Fruit fly (Drosophila melanogaster) whole organism, embryonic: ENCODE data around the gene eloF.

Source experiments
- CG1024 ChIP-seq: fragments of 200-800 bp; sonication (Bioruptor generic); IDR thresholded peaks from 2 replicates; pipeline ENCODE4 v1.3.6; 2022; ENCODE audit warnings: missing biosample characterization, missing genetic modification characterization
- CG11247 ChIP-seq: fragments of 200-800 bp; sonication (Bioruptor generic); IDR thresholded peaks from 2 replicates; pipeline ENCODE4 v1.3.6; 2022; ENCODE audit warnings: missing biosample characterization, missing genetic modification characterization
- CG11695 ChIP-seq: fragments of 200-800 bp; sonication (Bioruptor generic); IDR thresholded peaks from 3 replicates; pipeline ENCODE4 v1.3.6; 2022; ENCODE audit warnings: missing biosample characterization, missing genetic modification characterization
- CG12299 ChIP-seq: fragments of 200-800 bp; sonication (Bioruptor generic); optimal IDR thresholded peaks from 2 replicates; lab custom pipeline; 2018; ENCODE audit warnings: missing biosample characterization, mild to moderate bottlenecking, missing genetic modification characterization
- CG12769 ChIP-seq: fragments of 200-800 bp; sonication (Bioruptor generic); optimal IDR thresholded peaks from 2 replicates; lab custom pipeline; 2019; ENCODE audit warnings: missing biosample characterization, mild to moderate bottlenecking, missing genetic modification characterization, moderate library complexity
- CG14441 ChIP-seq: fragments of 200-800 bp; sonication (Bioruptor generic); IDR thresholded peaks from 2 replicates; pipeline ENCODE4 v1.3.6; 2022; ENCODE audit warnings: missing biosample characterization, missing genetic modification characterization
- CG15269 ChIP-seq: fragments of 200-800 bp; sonication (Bioruptor generic); optimal IDR thresholded peaks from 2 replicates; lab custom pipeline; 2018; ENCODE audit warnings: missing biosample characterization, mild to moderate bottlenecking, missing genetic modification characterization, moderate library complexity
- CG15514 ChIP-seq: fragments of 200-800 bp; sonication (Bioruptor generic); optimal IDR thresholded peaks from 3 replicates; lab custom pipeline; 2017; ENCODE audit warnings: missing biosample characterization, missing genetic modification characterization, mild to moderate bottlenecking, moderate library complexity, missing genetic modification reagents
- CG16815 ChIP-seq: fragments of 200-800 bp; sonication (Bioruptor generic); optimal IDR thresholded peaks from 3 replicates; lab custom pipeline; 2017; ENCODE audit warnings: missing biosample characterization, mild to moderate bottlenecking, missing genetic modification characterization
- CG18011 ChIP-seq: fragments of 200-800 bp; sonication (Bioruptor generic); optimal IDR thresholded peaks from 2 replicates; lab custom pipeline; 2017; ENCODE audit warnings: missing biosample characterization, missing genetic modification characterization, mild to moderate bottlenecking, moderate library complexity, missing genotype
- CG2129 ChIP-seq: fragments of 200-800 bp; sonication (Bioruptor generic); IDR thresholded peaks from 2 replicates; pipeline ENCODE4 v1.3.6; 2022; ENCODE audit warnings: missing biosample characterization, missing genetic modification characterization; ENCODE audit not compliant: partially characterized antibody
- CG2875 ChIP-seq: fragments of 200-800 bp; sonication (Bioruptor generic); optimal IDR thresholded peaks from 2 replicates; lab custom pipeline; 2017; ENCODE audit warnings: missing biosample characterization, mild to moderate bottlenecking, missing genetic modification characterization, missing genetic modification reagents
- CG3838 ChIP-seq: fragments of 200-800 bp; sonication (Bioruptor generic); optimal IDR thresholded peaks from 3 replicates; lab custom pipeline; 2016; ENCODE audit warnings: missing biosample characterization, missing genetic modification characterization
- CG3847 ChIP-seq: fragments of 200-800 bp; sonication (Bioruptor generic); IDR thresholded peaks from 2 replicates; pipeline ENCODE4 v1.3.6; 2022; ENCODE audit warnings: missing biosample characterization, missing genetic modification characterization
- CG4730 ChIP-seq: fragments of 200-800 bp; sonication (Bioruptor generic); IDR thresholded peaks from 2 replicates; pipeline ENCODE4 v1.3.6; 2022; ENCODE audit warnings: missing biosample characterization, missing genetic modification characterization
- CG7271 ChIP-seq: fragments of 200-800 bp; sonication (Bioruptor generic); optimal IDR thresholded peaks from 2 replicates; lab custom pipeline; 2018; ENCODE audit warnings: missing biosample characterization, mild to moderate bottlenecking, missing genetic modification characterization, moderate library complexity
- CG7745 ChIP-seq: fragments of 200-800 bp; sonication (Bioruptor generic); optimal IDR thresholded peaks from 2 replicates; lab custom pipeline; 2018; ENCODE audit warnings: missing biosample characterization, mild to moderate bottlenecking, missing genetic modification characterization, moderate library complexity
- CG7963 ChIP-seq: fragments of 200-800 bp; sonication (Bioruptor generic); IDR thresholded peaks from 3 replicates; pipeline ENCODE4 v1.3.6; 2022; ENCODE audit warnings: missing biosample characterization, missing genetic modification characterization; ENCODE audit not compliant: partially characterized antibody
- CG9817 ChIP-seq: fragments of 200-800 bp; sonication (Bioruptor generic); optimal IDR thresholded peaks from 2 replicates; lab custom pipeline; 2018; ENCODE audit warnings: missing biosample characterization, mild to moderate bottlenecking, missing genetic modification characterization, moderate library complexity
- CkIIα-i1 ChIP-seq: fragments of 200-800 bp; sonication (Bioruptor generic); IDR thresholded peaks from 2 replicates; pipeline ENCODE4 v1.3.6; 2022; ENCODE audit warnings: missing biosample characterization, missing genetic modification characterization
- D19B ChIP-seq: fragments of 200-800 bp; sonication (Bioruptor generic); optimal IDR thresholded peaks from 2 replicates; lab custom pipeline; 2017; ENCODE audit warnings: missing biosample characterization, mild to moderate bottlenecking, missing genetic modification characterization
- Fer1 ChIP-seq: fragments of 200-800 bp; sonication (Bioruptor generic); optimal IDR thresholded peaks from 2 replicates; lab custom pipeline; 2017; ENCODE audit warnings: missing biosample characterization, mild to moderate bottlenecking, missing genetic modification characterization
- Gug ChIP-seq: fragments of 200-800 bp; sonication (Bioruptor generic); IDR thresholded peaks from 4 replicates; pipeline ENCODE4 v1.3.6; 2022; ENCODE audit warnings: missing biosample characterization, missing genetic modification characterization
- Hmr ChIP-seq: fragments of 200-800 bp; sonication (Bioruptor generic); optimal IDR thresholded peaks from 3 replicates; lab custom pipeline; 2017; ENCODE audit warnings: mild to moderate bottlenecking, missing biosample characterization, missing genetic modification reagents, missing genetic modification characterization
- Hmx ChIP-seq: fragments of 200-800 bp; sonication (Bioruptor generic); optimal IDR thresholded peaks from 2 replicates; lab custom pipeline; 2016; ENCODE audit warnings: missing biosample characterization, missing genetic modification characterization
- Lhr ChIP-seq: fragments of 200-800 bp; sonication (Bioruptor generic); optimal IDR thresholded peaks from 3 replicates; lab custom pipeline; 2017; ENCODE audit warnings: mild to moderate bottlenecking, missing biosample characterization, missing genetic modification reagents, missing genetic modification characterization
- Mrtf ChIP-seq: fragments of 200-800 bp; sonication (Bioruptor generic); IDR thresholded peaks from 3 replicates; pipeline ENCODE4 v1.3.6; 2022; ENCODE audit warnings: missing biosample characterization, missing genetic modification characterization
- Myb ChIP-seq: fragments of 200-800 bp; sonication (Bioruptor generic); optimal IDR thresholded peaks from 2 replicates; lab custom pipeline; 2016; ENCODE audit warnings: missing biosample characterization, missing genetic modification characterization
- Oaz ChIP-seq: fragments of 200-800 bp; sonication (Bioruptor generic); IDR thresholded peaks from 2 replicates; pipeline ENCODE4 v1.3.6; 2022; ENCODE audit warnings: missing biosample characterization, missing genetic modification characterization
- Ssrp ChIP-seq: fragments of 200-800 bp; sonication (Bioruptor generic); optimal IDR thresholded peaks from 2 replicates; lab custom pipeline; 2018; ENCODE audit warnings: missing biosample characterization, mild to moderate bottlenecking, missing genetic modification characterization, moderate library complexity
- Xbp1 ChIP-seq: fragments of 200-800 bp; sonication (Bioruptor generic); optimal IDR thresholded peaks from 3 replicates; lab custom pipeline; 2016; ENCODE audit warnings: missing biosample characterization, mild to moderate bottlenecking, missing genetic modification characterization
- ac ChIP-seq: fragments of 200-800 bp; sonication (Bioruptor generic); optimal IDR thresholded peaks from 3 replicates; lab custom pipeline; 2017; ENCODE audit warnings: missing biosample characterization, mild to moderate bottlenecking, missing genetic modification characterization
- ato ChIP-seq: fragments of 200-800 bp; sonication (Bioruptor generic); IDR thresholded peaks from 2 replicates; pipeline ENCODE4 v1.3.6; 2022; ENCODE audit warnings: missing biosample characterization, missing genetic modification characterization; ENCODE audit not compliant: partially characterized antibody
- az2 ChIP-seq: fragments of 200-800 bp; sonication (Bioruptor generic); optimal IDR thresholded peaks from 3 replicates; lab custom pipeline; 2016; ENCODE audit warnings: missing biosample characterization, missing genetic modification characterization
- chinmo ChIP-seq: fragments of 200-800 bp; sonication (Bioruptor generic); IDR thresholded peaks from 4 replicates; pipeline ENCODE4 v1.3.6; 2022; ENCODE audit warnings: missing biosample characterization, missing genetic modification characterization; ENCODE audit not compliant: partially characterized antibody
- dan ChIP-seq: fragments of 200-800 bp; sonication (Bioruptor generic); IDR thresholded peaks from 2 replicates; pipeline ENCODE4 v1.3.6; 2022; ENCODE audit warnings: missing biosample characterization, missing genetic modification characterization
- disco-r ChIP-seq: fragments of 200-800 bp; sonication (Bioruptor generic); optimal IDR thresholded peaks from 2 replicates; lab custom pipeline; 2016; ENCODE audit warnings: missing biosample characterization, missing genetic modification characterization
- esg ChIP-seq: fragments of 200-800 bp; sonication (Bioruptor generic); conservative IDR thresholded peaks from 2 replicates; pipeline ENCODE4 v1.3.6; 2022; ENCODE audit warnings: missing biosample characterization, missing genetic modification characterization
- fd102C ChIP-seq: fragments of 200-800 bp; sonication (Bioruptor generic); optimal IDR thresholded peaks from 2 replicates; lab custom pipeline; 2018; ENCODE audit warnings: missing biosample characterization, mild to moderate bottlenecking, missing genetic modification characterization, moderate library complexity
- grn ChIP-seq: fragments of 200-800 bp; sonication (Bioruptor generic); optimal IDR thresholded peaks from 3 replicates; lab custom pipeline; 2017; ENCODE audit warnings: missing biosample characterization, missing genetic modification characterization
- lilli ChIP-seq: fragments of 200-800 bp; sonication (Bioruptor generic); optimal IDR thresholded peaks from 3 replicates; lab custom pipeline; 2016; ENCODE audit warnings: missing biosample characterization, missing genetic modification characterization
- lov ChIP-seq, 2 experiments: fragments of 200-800 bp in 1 of 2; fragments of >200 bp in 1 of 2; sonication (Bioruptor generic) in 1 of 2; IDR thresholded peaks in 1 of 2; optimal IDR thresholded peaks in 1 of 2; 2 replicates in 1 of 2; 3 replicates in 1 of 2; pipeline versions ENCODE4 v1.3.6 to Lab custom; 2017 to 2022; ENCODE audit warnings: missing biosample characterization in 1 of 2, missing genetic modification characterization in 1 of 2
- pnt ChIP-seq: fragments of 200-800 bp; sonication (Bioruptor generic); optimal IDR thresholded peaks from 3 replicates; lab custom pipeline; 2016; ENCODE audit warnings: missing biosample characterization, missing genetic modification characterization
- sens-2 ChIP-seq: fragments of 200-800 bp; sonication (Bioruptor generic); IDR thresholded peaks from 2 replicates; pipeline ENCODE4 v1.3.6; 2022; ENCODE audit warnings: missing biosample characterization, missing genetic modification characterization
- slp2 ChIP-seq: fragments of 200-800 bp; sonication (Bioruptor generic); optimal IDR thresholded peaks from 2 replicates; lab custom pipeline; 2016; ENCODE audit warnings: missing biosample characterization, missing genetic modification characterization
- trh ChIP-seq: fragments of 200-800 bp; sonication (Bioruptor generic); optimal IDR thresholded peaks from 2 replicates; lab custom pipeline; 2016; ENCODE audit warnings: missing biosample characterization, missing genetic modification characterization
- vnd ChIP-seq: fragments of 200-800 bp; sonication (Bioruptor generic); IDR thresholded peaks from 3 replicates; pipeline ENCODE4 v1.3.6; 2022; ENCODE audit warnings: missing biosample characterization, missing genetic modification characterization; ENCODE audit not compliant: partially characterized antibody
- wek ChIP-seq: fragments of 200-800 bp; sonication (Bioruptor generic); optimal IDR thresholded peaks from 3 replicates; lab custom pipeline; 2018; ENCODE audit warnings: missing biosample characterization, mild to moderate bottlenecking, missing genetic modification characterization, moderate library complexity
- zen ChIP-seq: fragments of 200-800 bp; sonication (Bioruptor generic); optimal IDR thresholded peaks from 3 replicates; lab custom pipeline; 2018; ENCODE audit warnings: missing biosample characterization, mild to moderate bottlenecking, missing genetic modification characterization, moderate library complexity

Gene eloF

dm6 chr3R:9771519-9771972, 42.4 kb upstream of the eloF start, which contains the start of gene CG9471 (continued):
- TF ChIP-seq Hmx (GFP tag; lab: Kevin White, UChicago) (peak; percentile 88), wek (GFP tag; lab: Kevin White, UChicago) (peak; percentile 73), chinmo (no peak), vnd (GFP tag; lab: Robert Waterston, UW) (no peak), CG11695 (peak; percentile 92), lilli (peak; percentile 96), CG9817 (tag; lab: Kevin White, UChicago) (peak; percentile 92), CG14441 (peak; percentile 91), CG7745 (tag; lab: Kevin White, UChicago) (peak; percentile 58), esg (peak; percentile 92), sens-2 (GFP tag; lab: Robert Waterston, UW) (peak; percentile 85), CG16815 (GFP tag; lab: Kevin White, UChicago) (peak; percentile 87), slp2 (peak; percentile 89), CG11247 (GFP tag; lab: Robert Waterston, UW) (peak; percentile 90), CG2129 (GFP tag; lab: Robert Waterston, UW) (no peak), CG2875 (GFP tag; lab: Kevin White, UChicago) (peak; percentile 78), lov (optimal IDR thresholded peaks at IDR 0.05; lab: Kevin White, UChicago) (no peak), lov (GFP tag; IDR thresholded peaks at IDR 0.05; lab: Robert Waterston, UW) (peak; percentile 87), CkIIα-i1 (no peak), CG4730 (GFP tag; lab: Robert Waterston, UW) (peak; percentile 89), CG18011 (GFP tag; lab: Kevin White, UChicago) (peak; percentile 72), dan (GFP tag; lab: Robert Waterston, UW) (peak; percentile 69), CG12769 (peak; percentile 92), Oaz (GFP tag; lab: Robert Waterston, UW) (peak; percentile 80), disco-r (peak; percentile 43), Myb (GFP tag; lab: Kevin White, UChicago) (peak; percentile 74), CG12299 (tag; lab: Kevin White, UChicago) (peak; percentile 92), az2 (GFP tag; lab: Kevin White, UChicago) (peak; percentile 93), CG7963 (GFP tag; lab: Robert Waterston, UW) (no peak), zen (peak; percentile 88), trh (peak; percentile 69), Xbp1 (GFP tag; lab: Kevin White, UChicago) (peak; percentile 95), CG15514 (peak; percentile 87), CG15269 (tag; lab: Kevin White, UChicago) (peak; percentile 95), Mrtf (peak; percentile 85), Lhr (peak; percentile 34), Gug (GFP tag; lab: Robert Waterston, UW) (peak; percentile 89), fd102C (GFP tag; lab: Kevin White, UChicago) (peak; percentile 57), ato (no peak), Ssrp (peak; percentile 87), CG1024 (GFP tag; lab: Robert Waterston, UW) (peak; percentile 56; the same call in 1 of the 2 replicates), ac (GFP tag; lab: Kevin White, UChicago) (peak; percentile 29), pnt (GFP tag; lab: Kevin White, UChicago) (peak; percentile 89), CG7271 (peak; percentile 73), grn (GFP tag; lab: Kevin White, UChicago) (peak; percentile 82), Fer1 (GFP tag; lab: Kevin White, UChicago) (peak; percentile 94), Hmr (GFP tag; lab: Kevin White, UChicago) (peak; percentile 92), D19B (GFP tag; lab: Kevin White, UChicago) (peak; percentile 78), CG3838 (GFP tag; lab: Kevin White, UChicago) (peak; percentile 56), CG3847 (peak; percentile 89)
